Fruit fly (Drosophila melanogaster) whole organism, embryonic: ENCODE measurements around the gene tbc.
A peak's percentile ranks its signal among the peaks of the same experiment; 100 is the strongest.

ENCODE experiments used
- Abd-B ChIP-seq: fragments of 200-800 bp; sonication (Bioruptor generic); optimal IDR thresholded peaks from 2 replicates; lab custom pipeline; 2018; ENCODE audit warnings: missing biosample characterization, mild to moderate bottlenecking, missing genetic modification characterization, moderate library complexity
- Aef1 ChIP-seq: fragments of 200-800 bp; sonication (Bioruptor generic); IDR thresholded peaks from 3 replicates; pipeline ENCODE4 v1.3.6; 2022; ENCODE audit warnings: missing biosample characterization, missing genetic modification characterization
- CG10267 ChIP-seq: fragments of 200-800 bp; sonication (Bioruptor generic); optimal IDR thresholded peaks from 2 replicates; lab custom pipeline; 2018; ENCODE audit warnings: missing biosample characterization, mild to moderate bottlenecking, missing genetic modification characterization, moderate library complexity
- CG12391 ChIP-seq: fragments of 200-800 bp; sonication (Bioruptor generic); optimal IDR thresholded peaks from 3 replicates; lab custom pipeline; 2018; ENCODE audit warnings: missing biosample characterization, mild to moderate bottlenecking, missing genetic modification characterization, moderate library complexity
- CG13775 ChIP-seq: fragments of 200-800 bp; sonication (Bioruptor generic); optimal IDR thresholded peaks from 3 replicates; lab custom pipeline; 2017; ENCODE audit warnings: missing biosample characterization, mild to moderate bottlenecking, missing genetic modification characterization
- CG14050 ChIP-seq: fragments of 200-800 bp; sonication (Bioruptor generic); IDR thresholded peaks from 3 replicates; pipeline ENCODE4 v1.3.6; 2022; ENCODE audit warnings: missing biosample characterization, missing genetic modification characterization
- CG14667 ChIP-seq: fragments of 200-800 bp; sonication (Bioruptor generic); IDR thresholded peaks from 2 replicates; pipeline ENCODE4 v1.3.6; 2022; ENCODE audit warnings: missing biosample characterization, missing genetic modification characterization
- CG1529 ChIP-seq: fragments of 200-800 bp; sonication (Bioruptor generic); optimal IDR thresholded peaks from 3 replicates; lab custom pipeline; 2018; ENCODE audit warnings: missing biosample characterization, missing genetic modification characterization
- CG15479 ChIP-seq: fragments of 200-800 bp; sonication (Bioruptor generic); optimal IDR thresholded peaks from 3 replicates; lab custom pipeline; 2019; ENCODE audit warnings: missing biosample characterization, mild to moderate bottlenecking, missing genetic modification characterization, moderate library complexity
- CG17328 ChIP-seq: fragments of 200-800 bp; sonication (Bioruptor generic); IDR thresholded peaks from 2 replicates; pipeline ENCODE4 v1.3.6; 2022; ENCODE audit warnings: missing biosample characterization, missing genetic modification characterization
- CG18262 ChIP-seq: fragments of 200-800 bp; optimal IDR thresholded peaks from 3 replicates; lab custom pipeline; 2019; ENCODE audit warnings: missing biosample characterization, mild to moderate bottlenecking, missing genetic modification characterization, moderate library complexity
- CG2889 ChIP-seq: fragments of 200-800 bp; sonication (Bioruptor generic); IDR thresholded peaks from 3 replicates; pipeline ENCODE4 v1.3.6; 2022; ENCODE audit warnings: missing biosample characterization, missing genetic modification characterization
- CG31365 ChIP-seq: fragments of 200-800 bp; sonication (Bioruptor generic); optimal IDR thresholded peaks from 2 replicates; lab custom pipeline; 2018; ENCODE audit warnings: missing biosample characterization, mild to moderate bottlenecking, missing genetic modification characterization
- CG4282 ChIP-seq: fragments of 200-800 bp; sonication (Bioruptor generic); optimal IDR thresholded peaks from 2 replicates; lab custom pipeline; 2016; ENCODE audit warnings: missing biosample characterization, missing genetic modification characterization
- CG9437 ChIP-seq: fragments of 200-800 bp; sonication (Bioruptor generic); optimal IDR thresholded peaks from 2 replicates; lab custom pipeline; 2018; ENCODE audit warnings: missing biosample characterization, mild to moderate bottlenecking, missing genetic modification characterization
- Chrac-16 ChIP-seq: fragments of 200-800 bp; sonication (Bioruptor generic); optimal IDR thresholded peaks from 3 replicates; lab custom pipeline; 2016; ENCODE audit warnings: missing biosample characterization, missing genetic modification characterization
- CrebB ChIP-seq: fragments of 200-800 bp; sonication (Bioruptor generic); optimal IDR thresholded peaks from 3 replicates; lab custom pipeline; 2018; ENCODE audit warnings: missing biosample characterization, mild to moderate bottlenecking, missing genetic modification characterization
- Dfd ChIP-seq, 2 experiments: fragments of >200 bp; optimal IDR thresholded peaks; 2 replicates each; lab custom pipeline; 2017; ENCODE audit warnings: missing biosample characterization in 2 of 2, missing genetic modification characterization in 2 of 2
- Fer1 ChIP-seq: fragments of 200-800 bp; sonication (Bioruptor generic); optimal IDR thresholded peaks from 2 replicates; lab custom pipeline; 2017; ENCODE audit warnings: missing biosample characterization, mild to moderate bottlenecking, missing genetic modification characterization
- H15 ChIP-seq: fragments of 200-800 bp; sonication (Bioruptor generic); IDR thresholded peaks from 3 replicates; pipeline ENCODE4 v1.3.6; 2022; ENCODE audit warnings: missing biosample characterization, missing genetic modification characterization
- HmgZ ChIP-seq: fragments of 200-800 bp; sonication (Bioruptor generic); optimal IDR thresholded peaks from 2 replicates; lab custom pipeline; 2018; ENCODE audit warnings: missing biosample characterization, mild to moderate bottlenecking, missing genetic modification characterization
- Hmr ChIP-seq: fragments of 200-800 bp; sonication (Bioruptor generic); optimal IDR thresholded peaks from 3 replicates; lab custom pipeline; 2017; ENCODE audit warnings: mild to moderate bottlenecking, missing biosample characterization, missing genetic modification reagents, missing genetic modification characterization
- Hr3 ChIP-seq: fragments of 200-800 bp; sonication (Bioruptor generic); optimal IDR thresholded peaks from 3 replicates; lab custom pipeline; 2016; ENCODE audit warnings: missing biosample characterization, missing genetic modification characterization
- Lhr ChIP-seq: fragments of 200-800 bp; sonication (Bioruptor generic); optimal IDR thresholded peaks from 3 replicates; lab custom pipeline; 2017; ENCODE audit warnings: mild to moderate bottlenecking, missing biosample characterization, missing genetic modification reagents, missing genetic modification characterization
- MESR4 ChIP-seq: fragments of 200-800 bp; sonication (Bioruptor generic); optimal IDR thresholded peaks from 2 replicates; lab custom pipeline; 2018; ENCODE audit warnings: missing biosample characterization, mild to moderate bottlenecking, missing genetic modification characterization, moderate library complexity
- Med ChIP-seq: fragments of 200-800 bp; sonication (Bioruptor generic); peaks from one replicate; lab custom pipeline; 2016; ENCODE audit warnings: missing biosample characterization, missing genetic modification characterization, mild to moderate bottlenecking, inconsistent platforms, moderate library complexity
- Mes4 ChIP-seq: fragments of 200-800 bp; sonication (Bioruptor generic); optimal IDR thresholded peaks from 2 replicates; lab custom pipeline; 2016; ENCODE audit warnings: missing biosample characterization, missing genetic modification characterization
- Myb ChIP-seq: fragments of 200-800 bp; sonication (Bioruptor generic); optimal IDR thresholded peaks from 2 replicates; lab custom pipeline; 2016; ENCODE audit warnings: missing biosample characterization, missing genetic modification characterization
- NFAT ChIP-seq: fragments of 200-800 bp; sonication (Bioruptor generic); IDR thresholded peaks from 2 replicates; pipeline ENCODE4 v1.3.6; 2022; ENCODE audit warnings: missing biosample characterization, missing genetic modification characterization
- Ptx1 ChIP-seq: fragments of 200-800 bp; sonication (Bioruptor generic); IDR thresholded peaks from 2 replicates; pipeline ENCODE4 v1.3.6; 2022; ENCODE audit warnings: missing biosample characterization, missing genetic modification characterization
- Six4 ChIP-seq: fragments of 200-800 bp; sonication (Bioruptor generic); optimal IDR thresholded peaks from 2 replicates; lab custom pipeline; 2016; ENCODE audit warnings: missing biosample characterization, missing genetic modification characterization
- chif ChIP-seq, 2 experiments: fragments of 200-800 bp; sonication (Bioruptor generic); optimal IDR thresholded peaks; 3 replicates each; lab custom pipeline; 2016; ENCODE audit warnings: missing biosample characterization in 2 of 2, missing genetic modification characterization in 2 of 2
- ci ChIP-seq: fragments of 200-800 bp; sonication (Bioruptor generic); IDR thresholded peaks from 3 replicates; pipeline ENCODE4 v1.3.6; 2022; ENCODE audit warnings: missing biosample characterization, missing genetic modification characterization
- corto ChIP-seq: fragments of 200-800 bp; sonication (Bioruptor generic); optimal IDR thresholded peaks from 2 replicates; lab custom pipeline; 2016; ENCODE audit warnings: missing biosample characterization, mild to moderate bottlenecking, missing genetic modification characterization, moderate library complexity
- dmrt11E ChIP-seq: fragments of 200-800 bp; sonication (Bioruptor generic); optimal IDR thresholded peaks from 3 replicates; lab custom pipeline; 2018; ENCODE audit warnings: missing biosample characterization, mild to moderate bottlenecking, missing genetic modification characterization, moderate library complexity
- dysf ChIP-seq: fragments of 200-800 bp; sonication (Bioruptor generic); IDR thresholded peaks from 3 replicates; pipeline ENCODE4 v1.3.6; 2022; ENCODE audit warnings: missing biosample characterization, missing genetic modification characterization
- eve ChIP-seq, 2 experiments: fragments of >200 bp; optimal IDR thresholded peaks; 2 replicates each; lab custom pipeline; 2017; ENCODE audit warnings: missing biosample characterization in 2 of 2, missing genetic modification characterization in 2 of 2
- fd102C ChIP-seq: fragments of 200-800 bp; sonication (Bioruptor generic); optimal IDR thresholded peaks from 2 replicates; lab custom pipeline; 2018; ENCODE audit warnings: missing biosample characterization, mild to moderate bottlenecking, missing genetic modification characterization, moderate library complexity
- fd3F ChIP-seq: fragments of 200-800 bp; sonication (Bioruptor generic); optimal IDR thresholded peaks from 2 replicates; lab custom pipeline; 2018; ENCODE audit warnings: missing biosample characterization, mild to moderate bottlenecking, missing genetic modification characterization, moderate library complexity
- grau ChIP-seq: fragments of 200-800 bp; optimal IDR thresholded peaks from 3 replicates; lab custom pipeline; 2019; ENCODE audit warnings: missing biosample characterization, mild to moderate bottlenecking, missing genetic modification characterization, moderate library complexity
- gro ChIP-seq: fragments of 200-800 bp; sonication (Bioruptor generic); optimal IDR thresholded peaks from 2 replicates; lab custom pipeline; 2016; ENCODE audit warnings: missing biosample characterization, missing genetic modification characterization
- insv ChIP-seq, 2 experiments: fragments of 200-800 bp; sonication (Bioruptor generic); optimal IDR thresholded peaks; 3 replicates each; lab custom pipeline; 2016 to 2018; ENCODE audit warnings: missing biosample characterization in 2 of 2, missing genetic modification characterization in 2 of 2
- p53 ChIP-seq: fragments of 200-800 bp; sonication (Bioruptor generic); optimal IDR thresholded peaks from 2 replicates; lab custom pipeline; 2016; ENCODE audit warnings: missing biosample characterization, missing genetic modification characterization
- phol ChIP-seq: fragments of 200-800 bp; sonication (Bioruptor generic); optimal IDR thresholded peaks from 3 replicates; lab custom pipeline; 2018; ENCODE audit warnings: missing biosample characterization, mild to moderate bottlenecking, missing genetic modification characterization, moderate library complexity
- repo ChIP-seq: fragments of 200-800 bp; sonication (Bioruptor generic); optimal IDR thresholded peaks from 2 replicates; lab custom pipeline; 2016; ENCODE audit warnings: missing biosample characterization, missing genetic modification characterization
- sim ChIP-seq: fragments of 200-800 bp; sonication (Bioruptor generic); IDR thresholded peaks from 2 replicates; pipeline ENCODE4 v1.3.6; 2022; ENCODE audit warnings: missing biosample characterization, missing genetic modification characterization
- sisA ChIP-seq: fragments of 200-800 bp; sonication (Bioruptor generic); IDR thresholded peaks from 2 replicates; pipeline ENCODE4 v1.3.6; 2022; ENCODE audit warnings: missing biosample characterization, missing genetic modification characterization
- sr ChIP-seq: fragments of 200-800 bp; sonication (Bioruptor generic); IDR thresholded peaks from 3 replicates; pipeline ENCODE4 v1.3.6; 2022; ENCODE audit warnings: missing biosample characterization, missing genetic modification characterization
- stc ChIP-seq: fragments of 200-800 bp; sonication (Bioruptor generic); IDR thresholded peaks from 2 replicates; pipeline ENCODE4 v1.3.6; 2022; ENCODE audit warnings: missing biosample characterization, missing genetic modification characterization
- tgo ChIP-seq: fragments of 200-800 bp; sonication (Bioruptor generic); IDR thresholded peaks from 3 replicates; pipeline ENCODE4 v1.3.6; 2022; ENCODE audit warnings: missing biosample characterization, missing genetic modification characterization
- toy ChIP-seq: fragments of 200-800 bp; sonication (Bioruptor generic); IDR thresholded peaks from 2 replicates; pipeline ENCODE4 v1.3.6; 2022; ENCODE audit warnings: missing biosample characterization, missing genetic modification characterization
- zfh2 ChIP-seq: fragments of 200-800 bp; sonication (Bioruptor generic); optimal IDR thresholded peaks from 2 replicates; lab custom pipeline; 2016; ENCODE audit warnings: missing biosample characterization, missing genetic modification characterization

Gene tbc

DNA sequence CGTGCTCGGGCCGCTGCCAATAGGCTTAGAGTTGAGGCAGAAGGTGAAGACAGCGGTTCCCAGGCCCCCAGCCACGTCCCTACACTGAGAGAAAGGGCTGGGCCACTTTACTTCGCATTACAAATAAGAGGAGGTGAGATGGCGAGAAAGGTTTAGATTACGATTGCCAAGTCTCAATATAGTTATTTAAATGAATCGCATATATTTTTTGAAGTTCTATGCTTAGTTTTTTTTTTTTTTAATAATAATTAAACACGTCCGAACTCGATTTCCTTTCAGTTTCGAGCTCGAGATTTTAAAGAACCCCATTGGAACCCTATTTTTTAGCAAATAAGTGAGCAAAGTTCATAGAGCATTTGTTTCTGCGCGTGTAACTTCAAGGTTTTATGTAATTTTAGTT is 58.7 kb downstream of the tbc start (continued):
- 0 out of 3 replicates have a peak, but pooled peaks have one; percentile 14 for TF ChIP-seq CG14050 (GFP tag; lab: Robert Waterston, UW)
- peak; percentile 49 for TF ChIP-seq Hr3
- TF ChIP-seq Hmr (GFP tag; lab: Kevin White, UChicago): peak; percentile 44
- TF ChIP-seq tgo (GFP tag; lab: Robert Waterston, UW): peak; percentile 33; the same call in 1 of the 3 replicates
- no peak for TF ChIP-seq repo (GFP tag; lab: Kevin White, UChicago)
- peak in 1 of 2 experiments; percentile 59 for TF ChIP-seq eve (GFP tag; optimal IDR thresholded peaks at IDR 0.05; lab: Kevin White, UChicago)
- peak; percentile 17 for TF ChIP-seq CG1529
- TF ChIP-seq CG4282 (GFP tag; lab: Kevin White, UChicago): no peak
- no peak for TF ChIP-seq CrebB
- TF ChIP-seq Chrac-16 (GFP tag; lab: Kevin White, UChicago): peak; percentile 50
- TF ChIP-seq CG14667: 0 out of 2 replicates have a peak, but pooled peaks have one; percentile 8
- TF ChIP-seq insv (GFP tag; optimal IDR thresholded peaks at IDR 0.05; lab: Kevin White, UChicago): no peak
- TF ChIP-seq Fer1 (GFP tag; lab: Kevin White, UChicago): peak; percentile 47
- TF ChIP-seq dmrt11E (tag; lab: Kevin White, UChicago): peak; percentile 24
- peak; percentile 5 for TF ChIP-seq CG13775 (GFP tag; lab: Kevin White, UChicago)
- TF ChIP-seq sisA (GFP tag; lab: Robert Waterston, UW): peak; percentile 55
- TF ChIP-seq phol (tag; lab: Kevin White, UChicago): peak; percentile 63
- TF ChIP-seq grau (tag; lab: Kevin White, UChicago): peak; percentile 51
- peak; percentile 34 for TF ChIP-seq CG12391 (tag; lab: Kevin White, UChicago)
- TF ChIP-seq Lhr (GFP tag; lab: Kevin White, UChicago): no peak
- peak; percentile 43 for TF ChIP-seq Abd-B (GFP tag; lab: Kevin White, UChicago)
- no peak for TF ChIP-seq toy (GFP tag; lab: Robert Waterston, UW)
- TF ChIP-seq CG17328 (GFP tag; lab: Robert Waterston, UW): peak; percentile 36; the same call in 1 of the 2 replicates
- no peak for TF ChIP-seq fd102C
- peak; percentile 4 for TF ChIP-seq zfh2 (GFP tag; lab: Kevin White, UChicago)
- 0 out of 3 replicates have a peak, but pooled peaks have one; percentile 48 for TF ChIP-seq ci
- 0 out of 2 replicates have a peak, but pooled peaks have one; percentile 33 for TF ChIP-seq stc (GFP tag; lab: Robert Waterston, UW)
- TF ChIP-seq sim (GFP tag; lab: Robert Waterston, UW): no peak
- peak; percentile 51 for TF ChIP-seq CG18262 (tag; lab: Kevin White, UChicago)
- TF ChIP-seq chif (GFP tag; optimal IDR thresholded peaks at IDR 0.05; lab: Kevin White, UChicago): peak; percentile 36 to 41
- TF ChIP-seq gro: no peak
- no peak for TF ChIP-seq p53 (GFP tag; lab: Kevin White, UChicago)
- TF ChIP-seq Aef1: no peak
- peak; percentile 17 for TF ChIP-seq fd3F (GFP tag; lab: Kevin White, UChicago)
- peak; percentile 21 for TF ChIP-seq Mes4 (GFP tag; lab: Kevin White, UChicago)
- TF ChIP-seq CG31365 (tag; lab: Kevin White, UChicago): no peak
- peak; percentile 64 for TF ChIP-seq Ptx1 (GFP tag; lab: Robert Waterston, UW)
- TF ChIP-seq Dfd (GFP tag; optimal IDR thresholded peaks at IDR 0.05; lab: Kevin White, UChicago): no peak
- no peak for TF ChIP-seq HmgZ (tag; lab: Kevin White, UChicago)
- peak; percentile 12 for TF ChIP-seq CG10267 (tag; lab: Kevin White, UChicago)
- peak; percentile 69; the same call in 2 of the 3 replicates for TF ChIP-seq dysf
- TF ChIP-seq Myb (GFP tag; lab: Kevin White, UChicago): no peak
- TF ChIP-seq Med (GFP tag; lab: Kevin White, UChicago): peak; percentile 87
- TF ChIP-seq CG2889: no peak
- no peak for TF ChIP-seq corto (GFP tag; lab: Kevin White, UChicago)
- no peak for TF ChIP-seq NFAT (GFP tag; lab: Robert Waterston, UW)
- TF ChIP-seq H15: 0 out of 3 replicates have a peak, but pooled peaks have one; percentile 34
- TF ChIP-seq CG9437 (GFP tag; lab: Kevin White, UChicago): peak; percentile 27
- TF ChIP-seq MESR4 (GFP tag; lab: Kevin White, UChicago): no peak
- no peak for TF ChIP-seq sr (GFP tag; lab: Robert Waterston, UW)
- peak; percentile 14 for TF ChIP-seq Six4 (GFP tag; lab: Kevin White, UChicago)
- no peak for TF ChIP-seq CG15479 (GFP tag; lab: Kevin White, UChicago)
